Fruit fly (Drosophila melanogaster): ENCODE results near the gene CG15172.

CG15172 gene

dm6 chr2L:19009130-19009529 is 13.1 kb upstream of the CG15172 start, which contains the start of gene RpL30 (continued):
- TF ChIP-seq CG9817 (tag; optimal IDR thresholded peaks at IDR 0.05): peak; percentile 80
- peak; percentile 92 for TF ChIP-seq btn (GFP tag; optimal IDR thresholded peaks at IDR 0.05)
- peak; percentile 90 for TF ChIP-seq Vsx1 (GFP tag; optimal IDR thresholded peaks at IDR 0.05)
- TF ChIP-seq HmgZ (tag; optimal IDR thresholded peaks at IDR 0.05): peak; percentile 97
- TF ChIP-seq sqz (GFP tag; optimal IDR thresholded peaks at IDR 0.05): peak; percentile 87
- TF ChIP-seq wek (GFP tag; optimal IDR thresholded peaks at IDR 0.05): peak; percentile 90
- TF ChIP-seq peb (GFP tag; IDR thresholded peaks at IDR 0.05): peak; percentile 42; the same call in 1 of the 2 replicates
- TF ChIP-seq ash1 (GFP tag; optimal IDR thresholded peaks at IDR 0.05): peak; percentile 95
- TF ChIP-seq CG7839 (tag; optimal IDR thresholded peaks at IDR 0.05): peak; percentile 85
- TF ChIP-seq h (optimal IDR thresholded peaks at IDR 0.05): no peak
- TF ChIP-seq pnt (GFP tag; optimal IDR thresholded peaks at IDR 0.05): peak; percentile 36
- peak; percentile 85 for TF ChIP-seq Jarid2 (GFP tag; optimal IDR thresholded peaks at IDR 0.05)
- peak; percentile 88 for TF ChIP-seq kah (GFP tag; optimal IDR thresholded peaks at IDR 0.05)
- peak; percentile 11 for TF ChIP-seq Xrp1 (GFP tag; IDR thresholded peaks at IDR 0.05)
- TF ChIP-seq danr (GFP tag; IDR thresholded peaks at IDR 0.05): 0 out of 2 replicates have a peak, but pooled peaks have one; percentile 27
- TF ChIP-seq Oaz (GFP tag; IDR thresholded peaks at IDR 0.05): peak; percentile 73
- 0 out of 3 replicates have a peak, but pooled peaks have one; percentile 55 for TF ChIP-seq CG34224 (GFP tag; IDR thresholded peaks at IDR 0.05; ENCODE audit: partially characterized antibody)
- peak; percentile 98 for TF ChIP-seq CG7987 (GFP tag; optimal IDR thresholded peaks at IDR 0.05)
- peak; percentile 74 for TF ChIP-seq ttk (GFP tag; IDR thresholded peaks at IDR 0.05)
- peak; percentile 84 for TF ChIP-seq run (tag; optimal IDR thresholded peaks at IDR 0.05)
- peak; percentile 88 for TF ChIP-seq Bteb2 (GFP tag; optimal IDR thresholded peaks at IDR 0.05)
- peak; percentile 75 for TF ChIP-seq CG10959 (GFP tag; IDR thresholded peaks at IDR 0.05)
- TF ChIP-seq Fer3 (tag; optimal IDR thresholded peaks at IDR 0.05): peak; percentile 92
- TF ChIP-seq CG6689 (GFP tag; IDR thresholded peaks at IDR 0.05): peak; percentile 71
- peak; percentile 57; the same call in 2 of the 3 replicates for TF ChIP-seq Mrtf (GFP tag; IDR thresholded peaks at IDR 0.05)
- peak; percentile 72 for TF ChIP-seq CG30403 (GFP tag; optimal IDR thresholded peaks at IDR 0.05)
- peak; percentile 33 for TF ChIP-seq CG31388 (GFP tag; optimal IDR thresholded peaks at IDR 0.05)
- peak; percentile 82 for TF ChIP-seq CG2678 (tag; optimal IDR thresholded peaks at IDR 0.05)
- peak; percentile 89 for TF ChIP-seq sug (tag; optimal IDR thresholded peaks at IDR 0.05)
- peak; percentile 78 for TF ChIP-seq Opbp (GFP tag; IDR thresholded peaks at IDR 0.05; ENCODE audit: partially characterized antibody)
- peak; percentile 77 for TF ChIP-seq twi (tag; optimal IDR thresholded peaks at IDR 0.05)
- peak; percentile 85 for TF ChIP-seq CG12236 (GFP tag; optimal IDR thresholded peaks at IDR 0.05)
- TF ChIP-seq CG16863 (GFP tag; optimal IDR thresholded peaks at IDR 0.05): peak; percentile 86
- peak; percentile 96 for TF ChIP-seq HmgD (GFP tag; optimal IDR thresholded peaks at IDR 0.05)
- TF ChIP-seq zen (tag; optimal IDR thresholded peaks at IDR 0.05): peak; percentile 87
- peak; percentile 59 for TF ChIP-seq CG15696 (tag; optimal IDR thresholded peaks at IDR 0.05)
- TF ChIP-seq Hr51 (GFP tag; optimal IDR thresholded peaks at IDR 0.05): peak; percentile 79 to 84
- TF ChIP-seq seq (GFP tag; IDR thresholded peaks at IDR 0.05): peak; percentile 90

- TF ChIP-seq pan (optimal IDR thresholded peaks at IDR 0.05) (no peak), pan (GFP tag; optimal IDR thresholded peaks at IDR 0.05 in 1 of 2, IDR thresholded peaks at IDR 0.05 in 1 of 2) (no peak), abd-A (tag; optimal IDR thresholded peaks at IDR 0.05) (peak; percentile 26), CG18262 (tag; optimal IDR thresholded peaks at IDR 0.05) (no peak), zen2 (GFP tag; IDR thresholded peaks at IDR 0.05; ENCODE audit: partially characterized antibody) (0 out of 3 replicates have a peak, but pooled peaks have one; percentile 38), sens (GFP tag) (peak; percentile 26), Hey (tag; optimal IDR thresholded peaks at IDR 0.05) (peak; percentile 96), GATAe (GFP tag; conservative IDR thresholded peaks at IDR 0.05) (no peak), chinmo (GFP tag; IDR thresholded peaks at IDR 0.05; ENCODE audit: partially characterized antibody) (0 out of 4 replicates have a peak, but pooled peaks have one; percentile 57), lmd (GFP tag; IDR thresholded peaks at IDR 0.05) (0 out of 2 replicates have a peak, but pooled peaks have one; percentile 11), Med (GFP tag) (peak; percentile 29)
Observed at dm6 chr2L:19010037-19010436, 12.2 kb upstream of the CG15172 start.
